Worm (Caenorhabditis elegans) whole organism, L1 larva: Measurements from ENCODE around the gene lgc-11.

Experiments used
- C34B4.2 ChIP-seq: sonication (generic microtip); optimal IDR thresholded peaks from 2 replicates; lab custom pipeline; 2017; ENCODE audit warnings: mild to moderate bottlenecking, missing genetic modification characterization, missing compliant biosample characterization
- aly-2 ChIP-seq: fragments of 150-350 bp; optimal IDR thresholded peaks from 2 replicates; lab custom pipeline; 2014; ENCODE audit warnings: missing biosample characterization, missing genetic modification characterization
- dpl-1 ChIP-seq, 3 experiments: fragments of 150-350 bp in 2 of 3; sonication (generic microtip) in 1 of 3; optimal IDR thresholded peaks; 2 replicates each; lab custom pipeline; 2014 to 2017; ENCODE audit warnings: missing biosample characterization in 3 of 3, missing genetic modification characterization in 3 of 3, missing genetic modification reagents in 3 of 3
- fkh-4 ChIP-seq: sonication (generic microtip); optimal IDR thresholded peaks from 2 replicates; lab custom pipeline; 2016; ENCODE audit warnings: missing compliant biosample characterization, missing genetic modification characterization, borderline replicate concordance
- jun-1 ChIP-seq: fragments of 150-350 bp; optimal IDR thresholded peaks from 2 replicates; lab custom pipeline; 2014; ENCODE audit warnings: missing biosample characterization, missing genetic modification reagents, missing genetic modification characterization
- mef-2 ChIP-seq: fragments of 150-350 bp; optimal IDR thresholded peaks from 2 replicates; lab custom pipeline; 2014; ENCODE audit warnings: missing biosample characterization, missing genetic modification characterization
- mep-1 ChIP-seq: fragments of 150-350 bp; optimal IDR thresholded peaks from 2 replicates; lab custom pipeline; 2014; ENCODE audit warnings: missing biosample characterization, missing genetic modification characterization
- nhr-11 ChIP-seq: fragments of 150-350 bp; optimal IDR thresholded peaks from 2 replicates; lab custom pipeline; 2014; ENCODE audit warnings: missing biosample characterization, missing genetic modification characterization
- nhr-12 ChIP-seq: sonication (generic microtip); optimal IDR thresholded peaks from 2 replicates; lab custom pipeline; 2017; ENCODE audit warnings: missing biosample characterization, missing genetic modification characterization
- nhr-90 ChIP-seq: sonication (generic microtip); optimal IDR thresholded peaks from 2 replicates; lab custom pipeline; 2016; ENCODE audit warnings: mild to moderate bottlenecking, missing genetic modification characterization, missing compliant biosample characterization; ENCODE audit not compliant: poor library complexity
- rnt-1 ChIP-seq: sonication (generic microtip); optimal IDR thresholded peaks from 2 replicates; lab custom pipeline; 2016; ENCODE audit warnings: mild to moderate bottlenecking, missing genetic modification characterization, moderate library complexity, missing compliant biosample characterization
- vab-15 ChIP-seq: sonication (generic microtip); optimal IDR thresholded peaks from 2 replicates; lab custom pipeline; 2017; ENCODE audit warnings: missing genotype, mild to moderate bottlenecking, missing genetic modification characterization, missing compliant biosample characterization

DNA sequence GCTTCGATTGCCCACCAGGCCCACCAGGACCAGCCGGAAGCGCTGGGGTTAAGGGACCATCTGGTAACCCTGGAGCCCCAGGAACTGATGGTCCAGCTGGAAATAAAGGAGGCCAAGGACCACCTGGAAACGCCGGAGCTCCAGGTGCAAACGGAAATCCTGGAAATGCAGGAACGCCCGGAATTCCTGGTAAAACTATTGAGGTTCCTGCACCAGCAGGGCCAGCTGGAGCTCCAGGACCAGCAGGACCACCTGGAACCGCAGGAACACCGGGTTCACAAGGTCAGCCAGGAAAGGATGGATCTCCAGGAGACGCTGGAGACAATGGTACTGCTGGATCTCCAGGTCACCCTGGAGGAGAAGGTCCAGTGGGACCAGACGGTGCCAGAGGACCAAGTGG, 41.3 kb upstream of the lgc-11 start:
- TF ChIP-seq jun-1 (tag; lab: Kevin White, UChicago): no peak
- no peak for TF ChIP-seq C34B4.2 (tag; lab: Kevin White, UChicago)
- TF ChIP-seq fkh-4 (tag; lab: Kevin White, UChicago): no peak
- no peak for TF ChIP-seq nhr-90
- TF ChIP-seq mep-1 (tag; lab: Kevin White, UChicago): no peak
- TF ChIP-seq mef-2 (tag; lab: Kevin White, UChicago): no peak
- TF ChIP-seq nhr-12 (tag; lab: Kevin White, UChicago): no peak
- no peak for TF ChIP-seq nhr-11
- no peak for TF ChIP-seq dpl-1 (GFP tag; optimal IDR thresholded peaks at IDR 0.05; lab: Kevin White, UChicago)
- TF ChIP-seq aly-2 (tag; lab: Kevin White, UChicago): no peak
- TF ChIP-seq vab-15 (tag; lab: Kevin White, UChicago): no peak
- TF ChIP-seq rnt-1 (tag; lab: Kevin White, UChicago): no peak
